Worm (Caenorhabditis elegans) whole organism, late embryonic: ENCODE measurements around the gene Y39A3CL.3.

Experiments used
- ceh-31 ChIP-seq: sonication (generic microtip); optimal IDR thresholded peaks from 2 replicates; lab custom pipeline; 2016; ENCODE audit warnings: missing genetic modification characterization, missing compliant biosample characterization
- elt-2 ChIP-seq: sonication (generic microtip); optimal IDR thresholded peaks from 2 replicates; lab custom pipeline; 2016; ENCODE audit warnings: missing genetic modification reagents, missing genetic modification characterization, missing compliant biosample characterization
- fax-1 ChIP-seq: sonication (generic microtip); optimal IDR thresholded peaks from 2 replicates; lab custom pipeline; 2016; ENCODE audit warnings: missing genotype, missing genetic modification characterization, missing compliant biosample characterization
- gmeb-2 ChIP-seq: sonication (generic microtip); optimal IDR thresholded peaks from 2 replicates; lab custom pipeline; 2016; ENCODE audit warnings: missing genetic modification characterization, inconsistent platforms, missing compliant biosample characterization
- hlh-30 ChIP-seq: sonication (generic microtip); optimal IDR thresholded peaks from 2 replicates; lab custom pipeline; 2017; ENCODE audit warnings: antibody characterized with exemption, missing genetic modification characterization, missing compliant biosample characterization; ENCODE audit not compliant: insufficient read depth

DNA sequence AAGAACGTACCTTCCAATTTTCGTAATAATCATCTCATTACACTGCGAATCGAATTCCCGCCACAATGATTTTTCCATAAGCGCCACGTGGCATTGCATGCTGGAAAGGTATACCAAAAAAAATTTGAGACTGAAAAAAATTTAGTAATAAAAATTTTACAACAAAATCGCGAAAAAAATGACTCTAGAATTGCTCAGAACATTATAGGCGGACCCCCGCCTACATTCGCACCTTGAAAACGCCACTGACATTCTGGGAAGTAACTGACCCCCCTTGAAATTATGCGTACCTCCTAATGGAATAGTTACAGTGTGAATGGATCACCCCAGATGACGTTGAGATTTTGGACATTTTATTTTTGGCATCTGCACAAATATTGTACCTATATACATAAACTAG is 7.6 kb upstream of the Y39A3CL.3 start, which contains the start of gene tbx-43:
- TF ChIP-seq hlh-30 (tag; lab: Kevin White, UChicago) (no peak), ceh-31 (tag; lab: Kevin White, UChicago) (no peak), elt-2 (tag; lab: Kevin White, UChicago) (no peak), gmeb-2 (tag; lab: Kevin White, UChicago) (no peak), fax-1 (tag; lab: Kevin White, UChicago) (no peak)
